Worm (Caenorhabditis elegans) whole organism, dauer: ENCODE data around the gene srg-57.

Experiments used
- unc-62 ChIP-seq: sonication (generic microtip); optimal IDR thresholded peaks from 2 replicates; lab custom pipeline; 2017; ENCODE audit warnings: missing biosample characterization, missing genetic modification reagents, missing genetic modification characterization

srg-57 gene

DNA sequence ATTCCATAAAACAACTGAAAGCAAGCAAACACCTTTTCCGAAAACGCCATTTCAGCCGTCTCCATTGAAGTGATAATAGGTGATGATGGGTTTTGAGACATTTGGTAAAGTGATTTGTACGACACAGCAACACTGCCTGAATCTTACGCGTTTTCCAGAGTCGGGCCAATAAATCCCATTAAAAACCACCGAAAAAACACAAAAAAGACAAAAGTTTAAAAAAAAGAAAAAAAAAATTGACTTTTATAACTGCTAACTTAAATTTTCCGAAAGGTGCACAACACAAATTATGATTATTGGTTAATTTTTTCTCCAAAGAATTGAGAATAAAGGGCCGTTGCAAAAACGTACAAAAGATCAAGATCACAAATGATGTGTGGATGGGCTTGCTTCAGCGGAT, at the start of gene srg-57:
Gene srg-57, minus strand, starts transcription at position 101 of the 400 bp plus-strand sequence.
- no peak for TF ChIP-seq unc-62 (GFP tag; lab: Kevin White, UChicago)

DNA sequence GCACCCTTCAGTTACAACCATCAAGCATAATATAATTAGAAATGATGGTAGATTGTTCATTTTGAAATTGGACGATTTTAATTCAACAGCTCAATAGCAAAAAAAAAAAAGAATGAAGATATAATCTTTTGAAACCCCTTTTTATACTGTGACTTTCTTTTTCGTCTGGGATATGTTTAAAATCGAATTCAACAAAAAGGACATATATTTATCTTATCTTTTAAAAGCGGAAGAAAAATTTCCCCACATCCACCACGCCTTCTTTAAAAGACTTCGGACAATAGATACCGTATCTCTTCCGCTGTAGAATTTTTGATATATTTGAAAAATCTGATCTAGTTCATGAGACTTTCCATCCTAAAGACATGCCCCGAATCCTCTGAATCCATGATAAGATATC, 46.5 kb upstream of the srg-57 start, which contains the start of gene R05D8.11:
Gene R05D8.11, minus strand, starts transcription at position 101 of the 400 bp plus-strand sequence.
- TF ChIP-seq unc-62 (GFP tag; lab: Kevin White, UChicago) = no peak

DNA sequence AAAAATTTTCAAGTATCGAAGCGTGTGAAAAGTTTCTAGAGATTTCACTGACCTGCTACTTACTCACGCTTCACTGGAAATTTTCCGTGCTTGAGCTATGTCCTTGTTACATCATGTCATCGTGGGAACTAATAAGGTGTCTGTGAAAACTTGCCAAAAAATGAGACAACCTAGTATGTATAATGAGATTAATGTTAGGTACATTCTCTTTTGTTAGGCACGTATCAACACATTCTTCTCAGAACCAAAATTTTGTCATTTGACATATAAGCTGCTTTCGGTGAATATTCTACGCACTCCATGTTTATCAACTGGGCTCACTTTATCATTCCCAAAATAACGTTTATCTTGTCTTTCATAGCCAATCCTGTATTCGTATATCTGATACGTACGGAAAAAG, 39.8 kb upstream of the srg-57 start, which contains the start of gene srj-18:
Gene srj-18, plus strand, starts transcription at position 301 of the 400 bp plus-strand sequence.
- no peak for TF ChIP-seq unc-62 (GFP tag; lab: Kevin White, UChicago)

DNA sequence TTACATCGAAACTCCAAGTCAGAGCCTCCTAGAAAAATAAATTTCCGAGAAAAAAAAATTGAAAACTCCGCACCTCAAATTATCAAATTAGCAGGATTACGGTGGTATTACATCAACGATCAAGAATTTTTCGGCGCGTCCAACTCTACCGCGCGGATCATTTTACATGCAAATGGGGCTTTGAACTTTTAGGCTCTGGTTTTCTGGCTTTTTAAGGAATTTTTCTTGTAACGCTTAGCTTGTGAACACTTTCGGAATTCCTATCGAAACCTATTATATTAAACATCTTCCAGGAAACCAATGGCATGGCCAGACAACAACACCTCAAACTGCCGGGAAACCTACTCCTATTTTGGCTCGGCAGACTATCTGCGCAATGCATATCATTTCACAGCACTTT, 37.3 kb upstream of the srg-57 start, which contains the start of gene srh-56:
Gene srh-56, plus strand, starts transcription at position 301 of the 400 bp plus-strand sequence.
- no peak for TF ChIP-seq unc-62 (GFP tag; lab: Kevin White, UChicago)

- TF ChIP-seq unc-62 (GFP tag; lab: Kevin White, UChicago) = no peak
Observed at ce11 chrV:2769754-2770153, 35.5 kb upstream of the srg-57 start, which contains the start of gene dhs-15. Gene dhs-15, minus strand, starts transcription at chrV:2769854.

- TF ChIP-seq unc-62 (GFP tag; lab: Kevin White, UChicago) = no peak
Observed at ce11 chrV:2767465-2767864, 33.2 kb upstream of the srg-57 start, which contains the start of gene R05D8.9. Gene R05D8.9, minus strand, starts transcription at chrV:2767565.

DNA sequence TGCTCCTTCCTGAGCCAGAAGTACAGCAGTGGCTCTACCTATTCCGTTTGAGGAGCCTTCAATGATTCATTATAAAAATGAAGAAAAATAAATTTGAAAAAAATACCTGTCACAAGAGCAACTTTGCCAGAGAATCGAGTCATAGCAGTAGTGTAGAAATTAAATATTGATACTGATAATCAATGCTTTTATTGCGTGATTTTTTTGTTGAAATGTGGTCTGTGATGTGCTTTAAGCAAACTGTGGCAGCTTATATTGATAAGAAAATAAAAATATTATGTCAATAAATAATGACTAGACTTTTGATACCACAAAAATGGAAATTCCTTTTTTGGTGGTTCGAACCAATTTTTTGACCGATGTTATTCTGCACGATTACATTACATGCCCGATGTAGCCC, 30.8 kb upstream of the srg-57 start, which contains the start of gene dhs-14:
Gene dhs-14, minus strand, starts transcription at position 149 of the 400 bp plus-strand sequence.
- TF ChIP-seq unc-62 (GFP tag; lab: Kevin White, UChicago) = no peak

DNA sequence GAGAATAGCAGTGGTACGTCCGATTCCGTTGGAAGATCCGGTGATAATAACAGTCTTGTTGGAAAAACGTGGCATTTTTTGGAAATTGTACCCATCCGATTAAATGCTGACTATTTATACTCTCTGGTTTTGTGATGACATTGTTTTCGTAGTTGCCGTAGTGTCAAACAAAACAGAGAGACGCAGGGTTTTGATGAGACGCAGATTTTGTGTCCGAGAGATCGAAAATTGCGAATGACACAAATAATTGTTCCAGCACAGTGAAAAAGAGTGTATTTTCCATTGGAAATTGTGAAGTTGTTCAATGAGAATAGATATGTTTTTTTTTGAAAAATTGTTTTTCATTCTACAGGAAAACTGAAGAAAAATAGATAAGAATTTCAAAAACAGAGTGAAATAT, 28.8 kb upstream of the srg-57 start, which contains the start of gene R05D8.7:
Gene R05D8.7, minus strand, starts transcription at position 104 of the 400 bp plus-strand sequence.
- no peak for TF ChIP-seq unc-62 (GFP tag; lab: Kevin White, UChicago)

DNA sequence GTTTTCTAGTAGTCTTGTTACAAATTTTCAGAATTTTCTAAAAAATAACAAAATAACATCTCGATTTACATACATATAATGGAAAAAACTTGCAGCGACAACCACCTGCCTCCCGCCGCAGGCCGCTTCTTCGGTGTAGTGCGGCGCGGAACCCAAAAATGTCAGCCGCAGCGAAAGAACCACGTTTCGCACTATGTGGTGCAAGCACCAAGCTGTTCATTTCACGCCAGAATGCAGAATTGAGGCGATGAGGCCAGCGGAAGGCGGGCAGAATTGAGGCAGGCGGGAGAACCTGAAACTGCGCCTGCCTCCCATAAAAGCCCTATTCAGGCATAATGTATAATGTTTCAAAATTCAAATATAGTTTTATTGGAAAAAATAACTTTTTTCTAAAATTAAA, 27.2 kb upstream of the srg-57 start:
- no peak for TF ChIP-seq unc-62 (GFP tag; lab: Kevin White, UChicago)

DNA sequence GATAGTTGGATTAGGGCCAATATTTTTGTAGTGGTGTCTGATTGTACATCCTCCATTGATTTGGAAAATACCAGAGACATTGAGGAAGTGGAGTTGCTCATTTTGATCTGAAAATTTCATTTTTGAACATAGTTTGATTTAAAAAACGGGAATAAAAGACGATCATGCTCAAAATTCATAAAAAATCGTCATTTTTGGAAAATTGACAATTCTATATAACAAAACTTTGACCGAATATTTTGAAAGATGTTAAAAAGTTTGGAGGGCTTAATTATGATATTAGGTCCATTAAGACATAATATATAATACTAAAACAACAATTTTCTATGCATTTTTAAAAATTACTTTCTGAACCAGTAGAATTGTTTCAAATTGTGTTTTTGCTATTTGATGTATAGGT, 25.2 kb upstream of the srg-57 start, which contains the start of gene srg-58:
Gene srg-58, minus strand, starts transcription at position 101 of the 400 bp plus-strand sequence.
- no peak for TF ChIP-seq unc-62 (GFP tag; lab: Kevin White, UChicago)

- no peak for TF ChIP-seq unc-62 (GFP tag; lab: Kevin White, UChicago)
Observed at ce11 chrV:2758437-2758836, 24.2 kb upstream of the srg-57 start.

DNA sequence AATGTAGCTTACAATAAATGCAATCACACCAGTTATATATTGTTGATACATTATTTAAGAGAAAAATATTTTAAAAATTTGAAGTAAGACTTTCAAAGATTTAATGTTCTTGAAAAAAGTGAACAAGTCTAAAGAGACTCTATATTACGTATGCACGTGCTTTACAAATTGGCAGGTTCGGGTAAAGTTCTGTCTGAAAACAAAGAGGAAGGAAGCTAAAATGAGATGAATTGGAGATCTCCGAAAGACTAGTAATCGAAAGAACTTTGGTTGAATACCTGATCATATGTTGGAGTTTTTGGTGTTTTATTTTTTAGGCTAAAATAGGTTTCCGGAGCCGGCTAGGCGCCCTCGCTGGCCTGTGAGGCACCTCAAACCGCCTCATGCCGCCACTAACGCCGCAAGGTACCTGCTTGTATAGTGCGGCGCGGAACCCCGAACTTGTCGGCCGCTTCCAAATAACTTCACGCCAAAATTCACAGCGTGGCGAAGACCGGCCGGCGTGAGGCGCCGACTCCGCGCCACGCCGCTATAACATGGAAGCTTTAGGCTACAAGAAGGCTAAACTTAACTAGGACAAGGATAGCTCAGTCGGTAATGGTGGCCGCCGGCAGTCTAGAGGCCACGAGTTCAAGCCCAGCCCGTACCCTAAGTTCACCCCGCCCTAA, 23.1 kb upstream of the srg-57 start, which contains the start of gene srx-28:
Gene srx-28, minus strand, starts transcription at position 51 of the 668 bp plus-strand sequence.
- no peak for TF ChIP-seq unc-62 (GFP tag; lab: Kevin White, UChicago)

ce11 chrV:2753007-2753406, 18.7 kb upstream of the srg-57 start, which contains the start of gene srx-26:
Gene srx-26, minus strand, starts transcription at chrV:2753107.
- no peak for TF ChIP-seq unc-62 (GFP tag; lab: Kevin White, UChicago)

DNA sequence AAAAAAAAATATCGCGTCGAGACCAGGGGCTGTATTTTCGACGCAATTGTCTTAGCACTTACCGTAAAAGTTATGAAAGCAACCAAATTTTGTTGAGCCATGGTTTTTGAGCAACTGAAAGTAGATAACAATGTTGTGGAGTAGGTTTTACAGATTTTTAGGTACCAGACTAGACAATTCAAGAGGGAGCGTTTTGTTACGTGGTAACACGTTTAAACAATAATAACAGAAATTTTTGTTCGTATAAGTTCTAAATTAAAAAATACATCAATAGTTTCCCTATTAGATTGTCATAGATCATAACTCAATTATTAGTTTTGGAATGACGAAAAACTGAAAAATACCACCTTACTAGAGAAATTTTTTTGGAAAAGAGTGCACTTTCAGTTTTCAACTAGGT, 15.7 kb upstream of the srg-57 start, which contains the start of gene srx-24:
Gene srx-24, minus strand, starts transcription at position 101 of the 400 bp plus-strand sequence.
- no peak for TF ChIP-seq unc-62 (GFP tag; lab: Kevin White, UChicago)

DNA sequence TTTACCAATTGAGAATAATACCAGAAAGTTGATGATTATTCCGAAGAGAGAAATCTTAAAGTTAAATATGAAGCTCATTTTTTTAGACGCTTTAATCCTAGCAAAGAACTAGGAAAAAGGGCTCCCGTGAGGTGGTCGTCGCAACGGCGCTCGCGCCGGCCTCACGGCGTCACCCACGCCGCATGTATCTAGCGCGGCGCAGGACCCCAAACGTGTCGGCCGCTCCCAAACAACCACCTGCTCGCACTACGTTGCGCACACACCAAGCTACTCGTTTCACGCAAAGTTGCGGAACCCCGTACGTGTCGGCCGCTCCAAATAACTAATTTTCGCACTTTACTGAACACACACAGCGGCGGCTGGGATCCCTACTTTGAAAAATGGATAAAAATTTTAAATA, 12.1 kb upstream of the srg-57 start:
- TF ChIP-seq unc-62 (GFP tag; lab: Kevin White, UChicago) = no peak

DNA sequence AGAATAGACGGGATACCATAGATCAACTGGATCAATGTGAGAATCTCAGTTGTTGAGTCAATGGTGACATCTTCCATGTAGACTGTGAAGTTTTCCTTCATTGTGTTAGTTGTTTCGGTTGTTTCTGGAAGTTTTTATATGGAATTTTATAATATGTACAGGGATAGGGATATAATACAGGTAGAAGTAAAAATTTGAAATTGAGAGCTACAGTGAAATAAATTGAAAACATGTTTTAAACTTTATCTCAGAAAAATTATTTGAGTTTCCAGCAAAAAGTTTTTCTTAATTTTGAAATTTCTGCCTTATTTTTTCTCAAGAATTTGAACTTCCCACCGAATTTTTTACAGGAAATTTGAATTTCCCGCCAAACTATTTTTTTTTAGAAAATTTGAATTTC, 8.0 kb upstream of the srg-57 start, which contains the start of gene srg-62:
Gene srg-62, minus strand, starts transcription at position 101 of the 400 bp plus-strand sequence.
- no peak for TF ChIP-seq unc-62 (GFP tag; lab: Kevin White, UChicago)
